Worm (Caenorhabditis elegans): Measurements from ENCODE around the gene zhit-2.

DNA sequence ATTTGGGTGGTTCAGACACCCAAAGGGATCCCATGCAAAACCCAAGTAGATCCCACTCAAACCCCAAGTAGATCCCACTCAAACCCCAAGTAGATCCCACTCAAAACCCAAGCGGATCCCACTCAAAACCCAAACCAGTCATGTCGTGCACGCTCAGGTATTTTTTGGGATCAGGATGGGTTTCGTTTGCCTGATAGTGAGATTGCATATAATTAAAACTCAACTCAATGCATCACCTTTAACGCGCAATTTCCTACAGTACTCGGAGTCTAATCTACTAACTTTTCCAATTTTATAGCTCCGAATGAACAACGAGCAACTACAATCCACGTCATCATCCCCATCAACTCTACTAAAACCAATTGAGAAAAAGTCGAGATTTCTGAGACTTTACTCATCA is 35.0 kb downstream of the zhit-2 start, which contains the start of gene phlp-2:
- TF ChIP-seq ama-1 (optimal IDR thresholded peaks at IDR 0.05) (no peak), hmg-4 (GFP tag; optimal IDR thresholded peaks at IDR 0.05) (no peak)
